Worm (Caenorhabditis elegans): ENCODE data around the gene K12H6.5.

ce11 chrII:2827859-2828403 lies 2.0 kb upstream of the K12H6.5 start, which contains the start of gene K12H6.8:
- no peak for TF ChIP-seq him-1 (tag; optimal IDR thresholded peaks at IDR 0.05)
- no peak for TF ChIP-seq pha-4 (tag; optimal IDR thresholded peaks at IDR 0.05)
- no peak for TF ChIP-seq unc-62 (GFP tag; optimal IDR thresholded peaks at IDR 0.05)
- TF ChIP-seq somi-1 (GFP tag; optimal IDR thresholded peaks at IDR 0.05): no peak
- TF ChIP-seq mxl-1 (tag; optimal IDR thresholded peaks at IDR 0.05): no peak
- no peak for TF ChIP-seq attf-5 (GFP tag; optimal IDR thresholded peaks at IDR 0.05)
- TF ChIP-seq F23B12.7 (tag; optimal IDR thresholded peaks at IDR 0.05; ENCODE audit: insufficient read depth): no peak
- TF ChIP-seq nhr-90 (tag; optimal IDR thresholded peaks at IDR 0.05): no peak
- no peak for TF ChIP-seq dox-1 (GFP tag; IDR thresholded peaks at IDR 0.05)
- TF ChIP-seq T26A5.8 (tag; optimal IDR thresholded peaks at IDR 0.05): no peak

Measured in whole organism, young adult.